Worm (Caenorhabditis elegans) whole organism, young adult: ENCODE data around the gene F40C5.1.
"Not testable (repeated sequence)": the region's sequence is repeated elsewhere in the genome, so short reads cannot be mapped to it uniquely, and the experiment has no call there.

ENCODE experiments used
- B0336.3 ChIP-seq: fragments of 200-800 bp; sonication (Bioruptor generic); IDR thresholded peaks from 2 replicates; pipeline ENCODE4 v1.3.6; 2022; ENCODE audit warnings: missing genetic modification characterization, missing compliant biosample characterization
- C06A6.2 ChIP-seq: fragments of 200-800 bp; sonication (Bioruptor generic); conservative IDR thresholded peaks from 2 replicates; pipeline ENCODE4 v1.3.6; 2022; ENCODE audit warnings: missing genetic modification characterization, missing compliant biosample characterization
- C17E4.6 ChIP-seq: fragments of 200-800 bp; sonication (Bioruptor generic); IDR thresholded peaks from 2 replicates; pipeline ENCODE4 v1.3.6; 2022; ENCODE audit warnings: missing genetic modification reagents, missing genetic modification characterization, missing compliant biosample characterization
- F22D6.2 ChIP-seq: sonication (generic microtip); optimal IDR thresholded peaks from 2 replicates; lab custom pipeline; 2016; ENCODE audit warnings: mild to moderate bottlenecking, missing genetic modification characterization, missing compliant biosample characterization
- F23B12.7 ChIP-seq: sonication (generic microtip); optimal IDR thresholded peaks from 2 replicates; lab custom pipeline; 2017; ENCODE audit warnings: missing genetic modification characterization, mild to moderate bottlenecking, missing compliant biosample characterization, antibody characterized with exemption, moderate library complexity; ENCODE audit not compliant: insufficient read depth
- F39B2.1 ChIP-seq: fragments of 200-800 bp; sonication (Bioruptor generic); IDR thresholded peaks from 2 replicates; pipeline ENCODE4 v1.3.6; 2022; ENCODE audit warnings: missing genetic modification reagents, missing genetic modification characterization, missing compliant biosample characterization
- K11D2.4 ChIP-seq: fragments of 200-800 bp; sonication (Bioruptor generic); IDR thresholded peaks from 2 replicates; pipeline ENCODE4 v1.3.6; 2022; ENCODE audit warnings: missing genetic modification reagents, missing genetic modification characterization, missing compliant biosample characterization
- T07F8.4 ChIP-seq: sonication (generic microtip); optimal IDR thresholded peaks from 2 replicates; lab custom pipeline; 2016; ENCODE audit warnings: mild to moderate bottlenecking, missing genetic modification characterization, moderate library complexity, missing compliant biosample characterization
- Y53F4B.3 ChIP-seq: fragments of 200-800 bp; sonication (Bioruptor generic); IDR thresholded peaks from 2 replicates; pipeline ENCODE4 v1.3.6; 2022; ENCODE audit warnings: missing genetic modification reagents, missing genetic modification characterization, missing compliant biosample characterization
- Y79H2A.3 ChIP-seq: fragments of 200-800 bp; sonication (Bioruptor generic); conservative IDR thresholded peaks from 2 replicates; pipeline ENCODE4 v1.3.6; 2022; ENCODE audit warnings: missing genetic modification reagents, missing genetic modification characterization, missing compliant biosample characterization
- Y95B8A.8 ChIP-seq: fragments of 200-800 bp; sonication (Bioruptor generic); IDR thresholded peaks from 2 replicates; pipeline ENCODE4 v1.3.6; 2022; ENCODE audit warnings: missing genetic modification reagents, missing genetic modification characterization, missing compliant biosample characterization
- ama-1 ChIP-seq, 3 experiments: fragments of 150-350 bp in 1 of 3; sonication (generic microtip) in 2 of 3; optimal IDR thresholded peaks; 2 replicates each; lab custom pipeline; 2014 to 2018; ENCODE audit warnings: missing biosample characterization in 2 of 3, missing genetic modification characterization in 2 of 3, missing genetic modification reagents in 2 of 3
- attf-3 ChIP-seq: fragments of 200-800 bp; sonication (Bioruptor generic); conservative IDR thresholded peaks from 2 replicates; pipeline ENCODE4 v1.3.6; 2022; ENCODE audit warnings: missing genetic modification reagents, missing genetic modification characterization, missing compliant biosample characterization
- ceh-40 ChIP-seq: fragments of 200-800 bp; sonication (Bioruptor generic); IDR thresholded peaks from 2 replicates; pipeline ENCODE4 v1.3.6; 2022; ENCODE audit warnings: missing genetic modification characterization, missing compliant biosample characterization
- chd-7 ChIP-seq: sonication (generic microtip); optimal IDR thresholded peaks from 2 replicates; lab custom pipeline; 2016; ENCODE audit warnings: mild to moderate bottlenecking, missing genetic modification characterization, moderate library complexity, missing compliant biosample characterization
- die-1 ChIP-seq: sonication (generic microtip); optimal IDR thresholded peaks from 2 replicates; lab custom pipeline; 2016; ENCODE audit warnings: missing genotype, mild to moderate bottlenecking, missing genetic modification characterization, missing compliant biosample characterization
- dox-1 ChIP-seq: fragments of 200-800 bp; sonication (Bioruptor generic); IDR thresholded peaks from 2 replicates; pipeline ENCODE4 v1.3.6; 2022; ENCODE audit warnings: missing genetic modification reagents, missing genetic modification characterization, missing compliant biosample characterization
- dpl-1 ChIP-seq: fragments of 150-350 bp; optimal IDR thresholded peaks from 2 replicates; lab custom pipeline; 2014; ENCODE audit warnings: missing biosample characterization, missing genetic modification reagents, missing genetic modification characterization
- egrh-3 ChIP-seq: fragments of 200-800 bp; sonication (Bioruptor generic); IDR thresholded peaks from 2 replicates; pipeline ENCODE4 v1.3.6; 2022; ENCODE audit warnings: missing genetic modification reagents, missing genetic modification characterization, missing compliant biosample characterization
- him-1 ChIP-seq: sonication (generic microtip); optimal IDR thresholded peaks from 2 replicates; lab custom pipeline; 2016; ENCODE audit warnings: missing genotype, missing genetic modification reagents, missing genetic modification characterization, missing compliant biosample characterization
- hmg-1.2 ChIP-seq: fragments of 200-800 bp; sonication (Bioruptor generic); IDR thresholded peaks from 2 replicates; pipeline ENCODE4 v1.3.6; 2022; ENCODE audit warnings: missing genetic modification reagents, missing genetic modification characterization, missing compliant biosample characterization
- hsf-1 ChIP-seq: fragments of 200-800 bp; sonication (Bioruptor generic); IDR thresholded peaks from 2 replicates; pipeline ENCODE4 v1.3.6; 2022; ENCODE audit warnings: missing genetic modification reagents, missing genetic modification characterization, missing compliant biosample characterization
- let-526 ChIP-seq: fragments of 200-800 bp; sonication (Bioruptor generic); IDR thresholded peaks from 2 replicates; pipeline ENCODE4 v1.3.6; 2022; ENCODE audit warnings: missing genetic modification reagents, missing genetic modification characterization, missing compliant biosample characterization
- lin-35 ChIP-seq, 3 experiments: fragments of 150-350 bp in 2 of 3; sonication (generic microtip) in 1 of 3; optimal IDR thresholded peaks; 2 replicates each; lab custom pipeline; 2014 to 2018; ENCODE audit warnings: missing biosample characterization in 3 of 3, missing genetic modification characterization in 3 of 3, missing genetic modification reagents in 3 of 3
- lin-40 ChIP-seq: sonication (generic microtip); optimal IDR thresholded peaks from 2 replicates; lab custom pipeline; 2016; ENCODE audit warnings: missing genetic modification characterization, mild to moderate bottlenecking, missing compliant biosample characterization, missing genotype, missing genetic modification reagents
- lsl-1 ChIP-seq: fragments of 200-800 bp; sonication (Bioruptor generic); optimal IDR thresholded peaks from 2 replicates; lab custom pipeline; 2018; ENCODE audit warnings: mild to moderate bottlenecking, missing genetic modification characterization, moderate library complexity, missing compliant biosample characterization
- mcd-1 ChIP-seq: fragments of 200-800 bp; sonication (Bioruptor generic); IDR thresholded peaks from 2 replicates; pipeline ENCODE4 v1.3.6; 2022; ENCODE audit warnings: missing genetic modification reagents, missing genetic modification characterization, missing compliant biosample characterization
- mxl-1 ChIP-seq: sonication (generic microtip); optimal IDR thresholded peaks from 2 replicates; lab custom pipeline; 2016; ENCODE audit warnings: missing genetic modification characterization, missing compliant biosample characterization
- nfyb-1 ChIP-seq: fragments of 200-800 bp; sonication (Bioruptor generic); IDR thresholded peaks from 2 replicates; pipeline ENCODE4 v1.3.6; 2022; ENCODE audit warnings: missing genetic modification reagents, missing genetic modification characterization, missing compliant biosample characterization
- nhr-179 ChIP-seq: sonication (generic microtip); optimal IDR thresholded peaks from 2 replicates; lab custom pipeline; 2016; ENCODE audit warnings: mild to moderate bottlenecking, missing genetic modification characterization, missing compliant biosample characterization
- snpc-1.3 ChIP-seq: sonication (generic microtip); optimal IDR thresholded peaks from 2 replicates; lab custom pipeline; 2017; ENCODE audit warnings: missing genetic modification characterization, mild to moderate bottlenecking, missing compliant biosample characterization, antibody characterized with exemption, moderate library complexity, missing genotype, missing genetic modification reagents; ENCODE audit not compliant: insufficient read depth
- somi-1 ChIP-seq: fragments of 200-800 bp; sonication (Bioruptor generic); optimal IDR thresholded peaks from 2 replicates; lab custom pipeline; 2018; ENCODE audit warnings: mild to moderate bottlenecking, missing genetic modification characterization, missing compliant biosample characterization
- tlf-1 ChIP-seq: fragments of 200-800 bp; sonication (Bioruptor generic); optimal IDR thresholded peaks from 2 replicates; lab custom pipeline; 2018; ENCODE audit warnings: mild to moderate bottlenecking, missing genetic modification characterization, missing compliant biosample characterization
- unc-130 ChIP-seq: sonication (generic microtip); optimal IDR thresholded peaks from 2 replicates; lab custom pipeline; 2016; ENCODE audit warnings: missing genetic modification reagents, missing genetic modification characterization, missing compliant biosample characterization
- unc-62 ChIP-seq: fragments of 150-350 bp; optimal IDR thresholded peaks from 2 replicates; lab custom pipeline; 2014; ENCODE audit warnings: missing biosample characterization, missing genetic modification reagents, missing genetic modification characterization
- zim-3 ChIP-seq: sonication (generic microtip); optimal IDR thresholded peaks from 2 replicates; lab custom pipeline; 2017; ENCODE audit warnings: mild to moderate bottlenecking, missing genetic modification characterization, moderate library complexity, missing compliant biosample characterization
- ztf-25 ChIP-seq: fragments of 200-800 bp; sonication (Bioruptor generic); IDR thresholded peaks from 2 replicates; pipeline ENCODE4 v1.3.6; 2022; ENCODE audit warnings: missing genetic modification reagents, missing genetic modification characterization, missing compliant biosample characterization
- ztf-26 ChIP-seq: sonication (generic microtip); optimal IDR thresholded peaks from 2 replicates; lab custom pipeline; 2017; ENCODE audit warnings: missing genetic modification characterization, missing compliant biosample characterization

Gene F40C5.1

ce11 chrV:3559704-3560103 is 12.8 kb upstream of the F40C5.1 start:
- TF ChIP-seq hsf-1 (GFP tag; lab: Robert Waterston, UW): peak; percentile 52; the same call in 1 of the 2 replicates

ce11 chrV:3562824-3563223 is 9.7 kb upstream of the F40C5.1 start, which contains the start of gene T24A6.16:
TSS of gene T24A6.16 (minus strand) at chrV:3562924.
- TF ChIP-seq unc-62; dpl-1 (GFP tag; lab: Kevin White, UChicago); F22D6.2 (tag; lab: Kevin White, UChicago): not testable (repeated sequence)
- TF ChIP-seq, all 124 proteins: peak for 0; not testable (repeated sequence) for 124

- not testable (repeated sequence) for TF ChIP-seq hmg-1.2 (GFP tag; lab: Robert Waterston, UW); snpc-1.3 (tag; lab: Kevin White, UChicago); F23B12.7
Observed at ce11 chrV:3564335-3564734, 8.2 kb upstream of the F40C5.1 start, which contains the start of gene T24A6.17. TSS of gene T24A6.17 (minus strand) at chrV:3564435.

ce11 chrV:3570695-3571094 is 1.8 kb upstream of the F40C5.1 start, which contains the start of gene F40C5.2:
TSS of gene F40C5.2 (plus strand) at chrV:3570995.
- TF ChIP-seq B0336.3 (GFP tag; lab: Robert Waterston, UW); lin-35 (GFP tag; optimal IDR thresholded peaks at IDR 0.05; lab: Kevin White, UChicago); ztf-26 (tag; lab: Kevin White, UChicago): not testable (repeated sequence)

- no peak for TF ChIP-seq dox-1
- TF ChIP-seq lsl-1 (GFP tag; lab: Kevin White, UChicago): no peak
- no peak for TF ChIP-seq chd-7 (tag; lab: Kevin White, UChicago)
- no peak for TF ChIP-seq egrh-3 (GFP tag; lab: Robert Waterston, UW)
- no peak for TF ChIP-seq ztf-26 (tag; lab: Kevin White, UChicago)
- no peak for TF ChIP-seq unc-62
- TF ChIP-seq zim-3: no peak
- no peak for TF ChIP-seq F22D6.2 (tag; lab: Kevin White, UChicago)
- no peak for TF ChIP-seq somi-1 (GFP tag; lab: Kevin White, UChicago)
- TF ChIP-seq Y95B8A.8 (GFP tag; lab: Robert Waterston, UW): no peak
- TF ChIP-seq, all 124 proteins: peak for 0
Observed at ce11 chrV:3575759-3576158, 3.3 kb downstream of the F40C5.1 start, which contains the start of gene grl-27. TSS of gene grl-27 (minus strand) at chrV:3575859.

ce11 chrV:3578813-3579212 is 6.3 kb downstream of the F40C5.1 start, which contains the start of gene pygl-1:
TSS of gene pygl-1 (plus strand) at chrV:3579023.
- TF ChIP-seq F39B2.1 (GFP tag; lab: Robert Waterston, UW): no peak
- TF ChIP-seq nhr-179: no peak
- no peak for TF ChIP-seq lin-40
- TF ChIP-seq somi-1 (GFP tag; lab: Kevin White, UChicago): no peak
- TF ChIP-seq ceh-40 (GFP tag; lab: Robert Waterston, UW): no peak
- TF ChIP-seq mxl-1 (tag; lab: Kevin White, UChicago): no peak
- peak; percentile 95 for TF ChIP-seq unc-130 (GFP tag; lab: Kevin White, UChicago)
- no peak for TF ChIP-seq ama-1 (optimal IDR thresholded peaks at IDR 0.05; lab: Kevin White, UChicago)
- no peak for TF ChIP-seq ama-1 (GFP tag; optimal IDR thresholded peaks at IDR 0.05; lab: Kevin White, UChicago)
- no peak for TF ChIP-seq Y53F4B.3
- TF ChIP-seq nfyb-1: no peak
- peak; percentile 57 for TF ChIP-seq him-1
- peak; percentile 85 for TF ChIP-seq C17E4.6 (GFP tag; lab: Robert Waterston, UW)
- peak; percentile 94 for TF ChIP-seq tlf-1 (GFP tag; lab: Kevin White, UChicago)
- no peak for TF ChIP-seq ztf-25 (GFP tag; lab: Robert Waterston, UW)
- TF ChIP-seq egrh-3 (GFP tag; lab: Robert Waterston, UW): peak; percentile 12; the same call in 1 of the 2 replicates
- peak; percentile 84 for TF ChIP-seq Y79H2A.3 (GFP tag; lab: Robert Waterston, UW)
- peak; percentile 95 for TF ChIP-seq Y95B8A.8 (GFP tag; lab: Robert Waterston, UW)
- no peak for TF ChIP-seq K11D2.4 (GFP tag; lab: Robert Waterston, UW)
- peak; percentile 84 for TF ChIP-seq attf-3 (GFP tag; lab: Robert Waterston, UW)
- TF ChIP-seq chd-7 (tag; lab: Kevin White, UChicago): no peak
- peak; percentile 73 for TF ChIP-seq mcd-1 (GFP tag; lab: Robert Waterston, UW)
- no peak for TF ChIP-seq C06A6.2 (GFP tag; lab: Robert Waterston, UW)
- TF ChIP-seq T07F8.4 (tag; lab: Kevin White, UChicago): no peak
- no peak for TF ChIP-seq die-1 (tag; lab: Kevin White, UChicago)
- TF ChIP-seq let-526 (GFP tag; lab: Robert Waterston, UW): no peak
